Worm (Caenorhabditis elegans): ENCODE measurements around the gene oac-32.
A peak's percentile ranks its signal among the peaks of the same experiment; 100 is the strongest.

The oac-32 gene

DNA sequence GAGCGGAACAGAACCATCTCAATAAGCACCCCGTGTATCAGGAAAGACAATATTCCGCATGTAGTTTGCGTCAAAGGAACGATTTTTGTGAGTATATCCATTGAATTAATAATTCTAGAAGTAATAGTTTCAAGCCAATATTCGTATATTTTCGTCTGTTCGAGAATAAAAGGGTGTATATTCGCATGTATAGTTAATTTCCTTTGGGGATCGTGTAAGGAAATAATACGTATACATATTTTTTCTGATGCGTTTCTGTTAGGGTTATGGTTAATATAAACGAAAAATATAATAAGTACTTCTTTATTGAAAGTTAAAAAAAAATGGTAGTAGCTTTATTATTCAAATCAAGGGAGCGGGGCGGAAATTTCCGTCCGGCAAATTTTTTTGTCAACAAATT, 17.6 kb downstream of the oac-32 start, which contains the start of gene str-236:
str-236 (minus strand) TSS at position 101 of the 400 bp plus-strand sequence.
- TF ChIP-seq nhr-77 (tag; optimal IDR thresholded peaks at IDR 0.05) (no peak), pax-3 (tag; optimal IDR thresholded peaks at IDR 0.05) (no peak), lin-14 (GFP tag; optimal IDR thresholded peaks at IDR 0.05) (no peak), lin-35 (GFP tag; optimal IDR thresholded peaks at IDR 0.05) (no peak), egl-27 (tag; optimal IDR thresholded peaks at IDR 0.05) (no peak), skn-1 (tag; optimal IDR thresholded peaks at IDR 0.05) (no peak), dsc-1 (tag; optimal IDR thresholded peaks at IDR 0.05) (no peak), snu-23 (GFP tag; optimal IDR thresholded peaks at IDR 0.05) (no peak)

DNA sequence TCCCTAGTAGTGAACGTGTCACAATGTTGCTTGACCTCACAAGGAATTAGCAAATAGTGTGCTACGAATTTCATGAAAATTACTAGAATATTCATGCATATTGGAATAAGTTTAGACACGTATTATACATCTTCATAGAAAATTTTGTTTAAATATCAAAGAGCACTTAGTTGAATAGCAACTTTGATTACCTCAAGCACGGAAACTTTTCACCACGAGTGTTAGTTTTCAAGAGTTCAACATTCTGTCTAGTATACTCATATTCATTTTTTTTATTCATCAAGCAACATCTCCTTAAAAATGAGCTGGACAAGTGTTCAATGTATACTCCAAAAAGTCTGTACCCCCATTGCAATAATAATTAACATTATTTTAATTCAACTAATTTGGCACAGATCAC, 23.1 kb downstream of the oac-32 start, which contains the start of gene str-243:
str-243 (plus strand) TSS at position 301 of the 400 bp plus-strand sequence.
- TF ChIP-seq sox-4 (tag; optimal IDR thresholded peaks at IDR 0.05) (no peak), efl-1 (optimal IDR thresholded peaks at IDR 0.05) (no peak), efl-1 (GFP tag; optimal IDR thresholded peaks at IDR 0.05 in 1 of 2) (peak in 1 of 2 experiments; percentile 9)

ce11 chrV:1521845-1522244, 23.7 kb downstream of the oac-32 start, which contains the start of gene str-240:
TSS of gene str-240 (minus strand) at chrV:1521945.
- TF ChIP-seq aha-1 (tag; optimal IDR thresholded peaks at IDR 0.05) (no peak), rnt-1 (tag; optimal IDR thresholded peaks at IDR 0.05) (no peak), sup-37 (GFP tag; optimal IDR thresholded peaks at IDR 0.05) (no peak), tbx-2 (tag; optimal IDR thresholded peaks at IDR 0.05) (no peak), nhr-90 (tag; optimal IDR thresholded peaks at IDR 0.05; ENCODE audit: poor library complexity) (no peak)

DNA sequence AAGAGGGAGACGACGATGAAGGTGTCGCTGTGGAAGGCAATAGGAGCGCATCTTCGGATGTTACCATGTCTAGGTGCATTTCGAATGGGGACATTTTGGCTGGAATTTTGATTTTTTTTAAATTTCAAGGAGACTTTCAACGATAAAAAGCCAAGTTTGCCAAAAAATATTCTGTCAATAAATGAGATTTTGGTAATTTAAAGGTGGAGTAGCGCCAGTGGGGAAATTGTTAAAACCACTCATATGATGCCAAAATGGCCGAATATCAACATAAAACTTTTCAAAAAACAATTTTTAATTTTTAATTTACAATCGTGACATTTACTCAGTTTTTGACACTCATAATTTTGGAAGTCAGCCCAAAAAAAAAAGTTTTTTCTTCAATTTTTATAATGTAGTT, 34.0 kb downstream of the oac-32 start, which contains the start of gene nhr-260:
nhr-260 (minus strand) TSS at position 101 of the 400 bp plus-strand sequence.
- no peak for TF ChIP-seq lsy-2 (tag; optimal IDR thresholded peaks at IDR 0.05)
- TF ChIP-seq efl-1 (optimal IDR thresholded peaks at IDR 0.05), result no peak
- peak in 1 of 2 experiments; percentile 78 for TF ChIP-seq efl-1 (GFP tag; optimal IDR thresholded peaks at IDR 0.05 in 1 of 2)

ce11 chrV:1505995-1506394, 39.6 kb downstream of the oac-32 start, which contains the start of gene sru-28:
TSS of gene sru-28 (plus strand) at chrV:1506295.
- TF ChIP-seq rnt-1 (tag; optimal IDR thresholded peaks at IDR 0.05), result no peak
- TF ChIP-seq blmp-1 (tag; optimal IDR thresholded peaks at IDR 0.05), result no peak
- TF ChIP-seq ces-1 (GFP tag; optimal IDR thresholded peaks at IDR 0.05), result no peak
- TF ChIP-seq mef-2 (tag; optimal IDR thresholded peaks at IDR 0.05), result no peak
- no peak for TF ChIP-seq isw-1 (GFP tag; IDR thresholded peaks at IDR 0.05)
- no peak for TF ChIP-seq snpc-4 (tag; optimal IDR thresholded peaks at IDR 0.05)
- no peak for TF ChIP-seq efl-1 (optimal IDR thresholded peaks at IDR 0.05)
- TF ChIP-seq efl-1 (GFP tag; optimal IDR thresholded peaks at IDR 0.05 in 1 of 2), result no peak
- no peak for TF ChIP-seq elt-3 (tag; optimal IDR thresholded peaks at IDR 0.05)
- no peak for TF ChIP-seq hpl-2 (GFP tag; optimal IDR thresholded peaks at IDR 0.05)
- no peak for TF ChIP-seq lin-35 (GFP tag; optimal IDR thresholded peaks at IDR 0.05)
- no peak for TF ChIP-seq jun-1 (tag; optimal IDR thresholded peaks at IDR 0.05)

- no peak for TF ChIP-seq skn-1 (tag; optimal IDR thresholded peaks at IDR 0.05)
- TF ChIP-seq pax-3 (tag; optimal IDR thresholded peaks at IDR 0.05), result no peak
- TF ChIP-seq isw-1 (GFP tag; IDR thresholded peaks at IDR 0.05), result no peak
- no peak for TF ChIP-seq nhr-20 (tag; optimal IDR thresholded peaks at IDR 0.05)
- TF ChIP-seq ces-1 (GFP tag; optimal IDR thresholded peaks at IDR 0.05), result no peak
- no peak for TF ChIP-seq dsc-1 (tag; optimal IDR thresholded peaks at IDR 0.05)
- no peak for TF ChIP-seq nhr-28 (tag; optimal IDR thresholded peaks at IDR 0.05)
- TF ChIP-seq C04F5.9 (tag; optimal IDR thresholded peaks at IDR 0.05), result no peak
- TF ChIP-seq lir-3 (tag; optimal IDR thresholded peaks at IDR 0.05; ENCODE audit: poor library complexity), result no peak
These were observed 46.4 kb downstream of the oac-32 start, which contains the start of gene sru-27 for ce11 chrV:1499140-1499539. TSS of gene sru-27 (plus strand) at chrV:1499440.

ce11 chrV:1495752-1496151, 49.8 kb downstream of the oac-32 start:
- TF ChIP-seq pax-3 (tag; optimal IDR thresholded peaks at IDR 0.05) (no peak), nhr-77 (tag; optimal IDR thresholded peaks at IDR 0.05) (no peak), skn-1 (tag; optimal IDR thresholded peaks at IDR 0.05) (no peak), Y116A8C.19 (tag; optimal IDR thresholded peaks at IDR 0.05; ENCODE audit: borderline replicate concordance) (no peak), hlh-17 (GFP tag; optimal IDR thresholded peaks at IDR 0.05; ENCODE audit: borderline replicate concordance) (no peak), ama-1 (optimal IDR thresholded peaks at IDR 0.05) (no peak), xbp-1 (tag; optimal IDR thresholded peaks at IDR 0.05) (no peak), pag-3 (tag; optimal IDR thresholded peaks at IDR 0.05; ENCODE audit: borderline replicate concordance, insufficient read depth) (no peak), unc-98 (GFP tag; IDR thresholded peaks at IDR 0.05) (no peak), nhr-28 (tag; optimal IDR thresholded peaks at IDR 0.05) (no peak), hpl-2 (GFP tag; optimal IDR thresholded peaks at IDR 0.05) (no peak), grh-1 (GFP tag; IDR thresholded peaks at IDR 0.05) (no peak), swsn-7 (tag; optimal IDR thresholded peaks at IDR 0.05) (no peak), mef-2 (tag; optimal IDR thresholded peaks at IDR 0.05) (no peak), alr-1 (tag; optimal IDR thresholded peaks at IDR 0.05; ENCODE audit: borderline replicate concordance) (no peak), fos-1 (tag; optimal IDR thresholded peaks at IDR 0.05) (no peak), snpc-4 (tag; optimal IDR thresholded peaks at IDR 0.05) (no peak)

Data from whole organism, L1 larva.